Fruit fly (Drosophila melanogaster): ENCODE results near the gene Drsl6.

The Drsl6 gene

DNA sequence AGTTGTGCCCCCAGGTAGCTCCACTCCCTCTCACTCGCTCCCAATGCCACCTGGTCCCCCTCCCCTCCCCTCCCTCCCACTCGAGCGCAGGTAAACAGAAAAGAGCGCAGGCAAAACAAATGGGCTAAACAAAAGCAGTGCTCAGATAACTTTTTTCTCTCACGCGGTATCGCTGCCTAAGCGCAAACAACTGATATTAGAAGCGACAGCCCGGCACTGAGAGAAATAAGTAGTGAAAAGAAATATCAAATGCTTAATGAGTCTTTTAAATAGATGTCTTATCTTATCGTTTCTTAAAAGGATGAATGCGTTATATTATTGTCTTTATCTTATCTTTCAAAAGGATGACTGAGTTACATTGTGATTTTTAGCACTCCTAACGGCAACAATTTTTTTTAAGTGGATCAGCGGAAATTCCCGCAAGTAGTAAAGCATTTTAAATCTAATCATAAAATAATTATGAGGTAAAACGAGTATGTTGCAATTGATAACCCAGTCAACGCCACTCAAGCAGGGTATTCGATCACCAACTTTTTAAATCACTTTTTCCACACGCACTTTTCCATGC, 35.0 kb downstream of the Drsl6 start (continued):
- TF ChIP-seq CG3163 (GFP tag; optimal IDR thresholded peaks at IDR 0.05) (peak; percentile 74), abd-A (tag; optimal IDR thresholded peaks at IDR 0.05) (peak; percentile 5), Hand (GFP tag; optimal IDR thresholded peaks at IDR 0.05) (peak; percentile 77), Doc2 (GFP tag; IDR thresholded peaks at IDR 0.05) (no peak), gem (tag; optimal IDR thresholded peaks at IDR 0.05) (peak; percentile 96), dm (GFP tag; optimal IDR thresholded peaks at IDR 0.05) (peak; percentile 75), CG12104 (GFP tag; optimal IDR thresholded peaks at IDR 0.05) (peak; percentile 91), CG2875 (GFP tag; optimal IDR thresholded peaks at IDR 0.05) (peak; percentile 90), chn (GFP tag; optimal IDR thresholded peaks at IDR 0.05) (peak; percentile 80), CG33557 (GFP tag; optimal IDR thresholded peaks at IDR 0.05) (peak; percentile 68), Rx (GFP tag; IDR thresholded peaks at IDR 0.05) (peak; percentile 86), salm (tag; optimal IDR thresholded peaks at IDR 0.05) (peak; percentile 91), CG3726 (GFP tag; IDR thresholded peaks at IDR 0.05) (peak; percentile 85), z (GFP tag; IDR thresholded peaks at IDR 0.05) (peak; percentile 62; the same call in 2 of the 3 replicates), fd64A (GFP tag; optimal IDR thresholded peaks at IDR 0.05) (peak; percentile 60), Max (GFP tag; optimal IDR thresholded peaks at IDR 0.05) (peak; percentile 89), btn (GFP tag; optimal IDR thresholded peaks at IDR 0.05) (peak; percentile 74), CG9876 (GFP tag; optimal IDR thresholded peaks at IDR 0.05) (peak; percentile 77), jumu (GFP tag; optimal IDR thresholded peaks at IDR 0.05) (peak; percentile 81), mam (GFP tag; optimal IDR thresholded peaks at IDR 0.05) (peak; percentile 92), CG2120 (GFP tag; optimal IDR thresholded peaks at IDR 0.05) (peak; percentile 94), HmgZ (tag; optimal IDR thresholded peaks at IDR 0.05) (peak; percentile 91), Sox100B (GFP tag; optimal IDR thresholded peaks at IDR 0.05) (peak; percentile 92), CG4360 (GFP tag; IDR thresholded peaks at IDR 0.05) (peak; percentile 18; the same call in 1 of the 2 replicates), mirr (GFP tag; optimal IDR thresholded peaks at IDR 0.05) (peak; percentile 81), CG8765 (GFP tag; IDR thresholded peaks at IDR 0.05) (peak; percentile 34; the same call in 1 of the 2 replicates), psq (GFP tag; optimal IDR thresholded peaks at IDR 0.05) (peak; percentile 60), CG1832 (GFP tag; optimal IDR thresholded peaks at IDR 0.05) (no peak), klu (GFP tag; IDR thresholded peaks at IDR 0.05) (peak; percentile 73; the same call in 1 of the 2 replicates), CG31224 (GFP tag; IDR thresholded peaks at IDR 0.05) (peak; percentile 77), CG7372 (GFP tag; IDR thresholded peaks at IDR 0.05) (peak; percentile 83), br (optimal IDR thresholded peaks at IDR 0.05) (no peak), CG1529 (GFP tag; optimal IDR thresholded peaks at IDR 0.05) (peak; percentile 89), Ets65A (GFP tag) (peak; percentile 98), CG31388 (GFP tag; optimal IDR thresholded peaks at IDR 0.05) (peak; percentile 85), CG10431 (GFP tag; optimal IDR thresholded peaks at IDR 0.05) (peak; percentile 70), croc (GFP tag; conservative IDR thresholded peaks at IDR 0.05) (peak; percentile 76), Ptx1 (GFP tag; IDR thresholded peaks at IDR 0.05) (peak; percentile 93), CG3281 (GFP tag; optimal IDR thresholded peaks at IDR 0.05) (peak; percentile 92), CG5245 (GFP tag; optimal IDR thresholded peaks at IDR 0.05) (peak; percentile 83), hkb (optimal IDR thresholded peaks at IDR 0.05) (no peak), hkb (GFP tag; IDR thresholded peaks at IDR 0.05) (peak; percentile 96), CG5180 (GFP tag; optimal IDR thresholded peaks at IDR 0.05) (peak; percentile 86), CG11560 (tag; IDR thresholded peaks at IDR 0.05) (peak; percentile 66), Dad (GFP tag; optimal IDR thresholded peaks at IDR 0.05) (peak; percentile 84), Hr3 (GFP tag; optimal IDR thresholded peaks at IDR 0.05) (peak; percentile 88), cg (GFP tag; optimal IDR thresholded peaks at IDR 0.05) (no peak), CG17385 (GFP tag; optimal IDR thresholded peaks at IDR 0.05) (peak; percentile 91), unpg (GFP tag; optimal IDR thresholded peaks at IDR 0.05) (peak; percentile 94)

Data from whole organism, embryonic.